Worm (Caenorhabditis elegans): ENCODE data around the gene ech-8.

The ech-8 gene

ce11 chrIV:10230971-10231370 is 8.0 kb downstream of the ech-8 start, which contains the start of gene F01G10.5:
F01G10.5 (minus strand) TSS chrIV:10231071.
- no peak for TF ChIP-seq ztf-29 (GFP tag; IDR thresholded peaks at IDR 0.05)
- TF ChIP-seq tab-1 (GFP tag; IDR thresholded peaks at IDR 0.05), result no peak
- no peak for TF ChIP-seq T22C8.4 (GFP tag; IDR thresholded peaks at IDR 0.05)
- TF ChIP-seq klf-2 (GFP tag; conservative IDR thresholded peaks at IDR 0.05), result no peak

- TF ChIP-seq klf-2 (GFP tag; conservative IDR thresholded peaks at IDR 0.05) (no peak), ztf-29 (GFP tag; IDR thresholded peaks at IDR 0.05) (no peak), cog-1 (tag; optimal IDR thresholded peaks at IDR 0.05) (no peak), tab-1 (GFP tag; IDR thresholded peaks at IDR 0.05) (no peak), flt-1 (GFP tag; IDR thresholded peaks at IDR 0.05) (no peak), med-1 (GFP tag; optimal IDR thresholded peaks at IDR 0.05; ENCODE audit: insufficient read depth) (no peak), T22C8.4 (GFP tag; IDR thresholded peaks at IDR 0.05) (no peak), ztf-23 (GFP tag; IDR thresholded peaks at IDR 0.05) (no peak), ref-1 (GFP tag; conservative IDR thresholded peaks at IDR 0.05) (no peak)
Observed at ce11 chrIV:10227534-10227933, 11.4 kb downstream of the ech-8 start, which contains the start of gene F01G10.6. F01G10.6 (minus strand) TSS chrIV:10227634.

ce11 chrIV:10223723-10224122 is 15.3 kb downstream of the ech-8 start, which contains the start of gene nas-12:
nas-12 (plus strand) TSS chrIV:10224023.
- TF ChIP-seq flt-1 (GFP tag; IDR thresholded peaks at IDR 0.05), result no peak
- no peak for TF ChIP-seq cog-1 (tag; optimal IDR thresholded peaks at IDR 0.05)

- TF ChIP-seq ztf-29 (GFP tag; IDR thresholded peaks at IDR 0.05) (0 out of 2 replicates have a peak, but pooled peaks have one; percentile 44), tab-1 (GFP tag; IDR thresholded peaks at IDR 0.05) (no peak), ref-1 (GFP tag; conservative IDR thresholded peaks at IDR 0.05) (no peak), cog-1 (tag; optimal IDR thresholded peaks at IDR 0.05) (peak; percentile 58)
Observed at ce11 chrIV:10222122-10222589, 16.8 kb downstream of the ech-8 start, which contains the start of gene C24F3.2. C24F3.2 (plus strand) TSS chrIV:10222539.

- no peak for TF ChIP-seq tab-1 (GFP tag; IDR thresholded peaks at IDR 0.05)
- TF ChIP-seq klf-2 (GFP tag; conservative IDR thresholded peaks at IDR 0.05), result no peak
- TF ChIP-seq flt-1 (GFP tag; IDR thresholded peaks at IDR 0.05), result no peak
- no peak for TF ChIP-seq T22C8.4 (GFP tag; IDR thresholded peaks at IDR 0.05)
- TF ChIP-seq ztf-23 (GFP tag; IDR thresholded peaks at IDR 0.05), result no peak
- TF ChIP-seq ztf-29 (GFP tag; IDR thresholded peaks at IDR 0.05), result no peak
- no peak for TF ChIP-seq cog-1 (tag; optimal IDR thresholded peaks at IDR 0.05)
Observed at ce11 chrIV:10221187-10221586, 17.8 kb downstream of the ech-8 start, which contains the start of gene tram-1. tram-1 (minus strand) TSS chrIV:10221287.

ce11 chrIV:10219208-10219607 is 19.8 kb downstream of the ech-8 start, which contains the start of gene qns-1:
qns-1 (minus strand) TSS chrIV:10219308.
- TF ChIP-seq T22C8.4 (GFP tag; IDR thresholded peaks at IDR 0.05) (no peak), ref-1 (GFP tag; conservative IDR thresholded peaks at IDR 0.05) (no peak), ztf-23 (GFP tag; IDR thresholded peaks at IDR 0.05) (no peak), med-1 (GFP tag; optimal IDR thresholded peaks at IDR 0.05; ENCODE audit: insufficient read depth) (no peak), ztf-29 (GFP tag; IDR thresholded peaks at IDR 0.05) (no peak)

- no peak for TF ChIP-seq ztf-23 (GFP tag; IDR thresholded peaks at IDR 0.05)
- no peak for TF ChIP-seq klf-2 (GFP tag; conservative IDR thresholded peaks at IDR 0.05)
- TF ChIP-seq med-1 (GFP tag; optimal IDR thresholded peaks at IDR 0.05; ENCODE audit: insufficient read depth), result no peak
Observed at ce11 chrIV:10216704-10217296, 22.2 kb downstream of the ech-8 start.

- no peak for TF ChIP-seq ref-1 (GFP tag; conservative IDR thresholded peaks at IDR 0.05)
- no peak for TF ChIP-seq klf-2 (GFP tag; conservative IDR thresholded peaks at IDR 0.05)
- no peak for TF ChIP-seq flt-1 (GFP tag; IDR thresholded peaks at IDR 0.05)
- no peak for TF ChIP-seq tab-1 (GFP tag; IDR thresholded peaks at IDR 0.05)
Observed at ce11 chrIV:10216078-10216477, 22.9 kb downstream of the ech-8 start, which contains the start of gene col-124. col-124 (plus strand) TSS chrIV:10216451.

ce11 chrIV:10215393-10215792 is 23.6 kb downstream of the ech-8 start:
- TF ChIP-seq cog-1 (tag; optimal IDR thresholded peaks at IDR 0.05) (no peak), med-1 (GFP tag; optimal IDR thresholded peaks at IDR 0.05; ENCODE audit: insufficient read depth) (no peak), T22C8.4 (GFP tag; IDR thresholded peaks at IDR 0.05) (no peak), tab-1 (GFP tag; IDR thresholded peaks at IDR 0.05) (no peak), klf-2 (GFP tag; conservative IDR thresholded peaks at IDR 0.05) (no peak), ref-1 (GFP tag; conservative IDR thresholded peaks at IDR 0.05) (no peak), ztf-29 (GFP tag; IDR thresholded peaks at IDR 0.05) (no peak), flt-1 (GFP tag; IDR thresholded peaks at IDR 0.05) (no peak), ztf-23 (GFP tag; IDR thresholded peaks at IDR 0.05) (no peak)

- no peak for TF ChIP-seq ref-1 (GFP tag; conservative IDR thresholded peaks at IDR 0.05)
- TF ChIP-seq ztf-23 (GFP tag; IDR thresholded peaks at IDR 0.05), result no peak
- no peak for TF ChIP-seq tab-1 (GFP tag; IDR thresholded peaks at IDR 0.05)
- TF ChIP-seq T22C8.4 (GFP tag; IDR thresholded peaks at IDR 0.05), result no peak
- no peak for TF ChIP-seq ztf-29 (GFP tag; IDR thresholded peaks at IDR 0.05)
- TF ChIP-seq cog-1 (tag; optimal IDR thresholded peaks at IDR 0.05), result no peak
- no peak for TF ChIP-seq flt-1 (GFP tag; IDR thresholded peaks at IDR 0.05)
- TF ChIP-seq klf-2 (GFP tag; conservative IDR thresholded peaks at IDR 0.05), result no peak
- TF ChIP-seq med-1 (GFP tag; optimal IDR thresholded peaks at IDR 0.05; ENCODE audit: insufficient read depth), result no peak
Observed at ce11 chrIV:10214811-10215210, 24.2 kb downstream of the ech-8 start, which contains the start of gene abt-1. abt-1 (minus strand) TSS chrIV:10214911.

ce11 chrIV:10206182-10206581 is 32.8 kb downstream of the ech-8 start, which contains the start of gene K04D7.6:
K04D7.6 (minus strand) TSS chrIV:10206282.
- no peak for TF ChIP-seq cog-1 (tag; optimal IDR thresholded peaks at IDR 0.05)
- no peak for TF ChIP-seq ztf-29 (GFP tag; IDR thresholded peaks at IDR 0.05)
- TF ChIP-seq klf-2 (GFP tag; conservative IDR thresholded peaks at IDR 0.05), result no peak
- TF ChIP-seq flt-1 (GFP tag; IDR thresholded peaks at IDR 0.05), result no peak
- TF ChIP-seq med-1 (GFP tag; optimal IDR thresholded peaks at IDR 0.05; ENCODE audit: insufficient read depth), result no peak
- no peak for TF ChIP-seq ref-1 (GFP tag; conservative IDR thresholded peaks at IDR 0.05)
- no peak for TF ChIP-seq T22C8.4 (GFP tag; IDR thresholded peaks at IDR 0.05)
- no peak for TF ChIP-seq ztf-23 (GFP tag; IDR thresholded peaks at IDR 0.05)
- TF ChIP-seq tab-1 (GFP tag; IDR thresholded peaks at IDR 0.05), result no peak
